Worm (Caenorhabditis elegans): Measurements from ENCODE around the gene W06G6.15.
"Not testable (repeated sequence)": the region's sequence is repeated elsewhere in the genome, so short reads cannot be mapped to it uniquely, and the experiment has no call there.

W06G6.15 gene

ce11 chrV:16654242-16654641 lies at the start of gene W06G6.15:
Gene W06G6.15, plus strand, starts transcription at chrV:16654542.
- TF ChIP-seq dao-5, W03F9.2, him-1 (tag; optimal IDR thresholded peaks at IDR 0.05): not testable (repeated sequence)

- no peak for TF ChIP-seq W03F9.2 (tag; optimal IDR thresholded peaks at IDR 0.05)
Measured at ce11 chrV:16605463-16605862, 48.9 kb upstream of the W06G6.15 start.

- TF ChIP-seq him-1 (tag; optimal IDR thresholded peaks at IDR 0.05) (no peak), dao-5 (tag; optimal IDR thresholded peaks at IDR 0.05) (no peak), W03F9.2 (tag; optimal IDR thresholded peaks at IDR 0.05) (no peak)
Measured at ce11 chrV:16606313-16606712, 48.0 kb upstream of the W06G6.15 start, which contains the start of gene Y32B12C.1. Gene Y32B12C.1, plus strand, starts transcription at chrV:16606613.

ce11 chrV:16608478-16608877 lies 45.9 kb upstream of the W06G6.15 start:
- no peak for TF ChIP-seq W03F9.2 (tag; optimal IDR thresholded peaks at IDR 0.05)
- no peak for TF ChIP-seq him-1 (tag; optimal IDR thresholded peaks at IDR 0.05)
- TF ChIP-seq dao-5 (tag; optimal IDR thresholded peaks at IDR 0.05): no peak

ce11 chrV:16610094-16610493 lies 44.2 kb upstream of the W06G6.15 start:
- no peak for TF ChIP-seq dao-5 (tag; optimal IDR thresholded peaks at IDR 0.05)
- no peak for TF ChIP-seq W03F9.2 (tag; optimal IDR thresholded peaks at IDR 0.05)
- no peak for TF ChIP-seq him-1 (tag; optimal IDR thresholded peaks at IDR 0.05)

ce11 chrV:16610791-16611385 lies 43.5 kb upstream of the W06G6.15 start, which contains the start of gene srw-54:
Gene srw-54, plus strand, starts transcription at chrV:16611335.
- TF ChIP-seq him-1 (tag; optimal IDR thresholded peaks at IDR 0.05) (no peak), dao-5 (tag; optimal IDR thresholded peaks at IDR 0.05) (no peak), W03F9.2 (tag; optimal IDR thresholded peaks at IDR 0.05) (no peak)

ce11 chrV:16617462-16617861 lies 36.9 kb upstream of the W06G6.15 start, which contains the start of gene Y70C5A.4:
Gene Y70C5A.4, plus strand, starts transcription at chrV:16617762.
- TF ChIP-seq W03F9.2 (tag; optimal IDR thresholded peaks at IDR 0.05): no peak
- no peak for TF ChIP-seq him-1 (tag; optimal IDR thresholded peaks at IDR 0.05)
- no peak for TF ChIP-seq dao-5 (tag; optimal IDR thresholded peaks at IDR 0.05)

- TF ChIP-seq W03F9.2 (tag; optimal IDR thresholded peaks at IDR 0.05) (no peak), dao-5 (tag; optimal IDR thresholded peaks at IDR 0.05) (no peak), him-1 (tag; optimal IDR thresholded peaks at IDR 0.05) (no peak)
Measured at ce11 chrV:16620874-16621273, 33.5 kb upstream of the W06G6.15 start, which contains the start of gene Y70C5A.3. Gene Y70C5A.3, minus strand, starts transcription at chrV:16620923.

ce11 chrV:16621894-16622293 lies 32.4 kb upstream of the W06G6.15 start:
- TF ChIP-seq W03F9.2 (tag; optimal IDR thresholded peaks at IDR 0.05) (no peak), him-1 (tag; optimal IDR thresholded peaks at IDR 0.05) (no peak), dao-5 (tag; optimal IDR thresholded peaks at IDR 0.05) (no peak)

ce11 chrV:16622754-16623261 lies 31.5 kb upstream of the W06G6.15 start, which contains the start of gene Y70C5A.2:
Gene Y70C5A.2, minus strand, starts transcription at chrV:16623211.
- TF ChIP-seq dao-5 (tag; optimal IDR thresholded peaks at IDR 0.05) (no peak), him-1 (tag; optimal IDR thresholded peaks at IDR 0.05) (no peak), W03F9.2 (tag; optimal IDR thresholded peaks at IDR 0.05) (no peak)

- TF ChIP-seq him-1 (tag; optimal IDR thresholded peaks at IDR 0.05) (no peak), W03F9.2 (tag; optimal IDR thresholded peaks at IDR 0.05) (no peak), dao-5 (tag; optimal IDR thresholded peaks at IDR 0.05) (no peak)
Measured at ce11 chrV:16627962-16628361, 26.4 kb upstream of the W06G6.15 start, which contains the start of gene oac-53. Gene oac-53, minus strand, starts transcription at chrV:16627970.

- TF ChIP-seq him-1 (tag; optimal IDR thresholded peaks at IDR 0.05) (no peak), W03F9.2 (tag; optimal IDR thresholded peaks at IDR 0.05) (no peak), dao-5 (tag; optimal IDR thresholded peaks at IDR 0.05) (no peak)
Measured at ce11 chrV:16628991-16629390, 25.4 kb upstream of the W06G6.15 start, which contains the start of gene W06G6.2. Gene W06G6.2, plus strand, starts transcription at chrV:16629291.

ce11 chrV:16629600-16629999 lies 24.7 kb upstream of the W06G6.15 start, which contains the start of gene srd-21:
Gene srd-21, plus strand, starts transcription at chrV:16629900.
- TF ChIP-seq dao-5 (tag; optimal IDR thresholded peaks at IDR 0.05) (no peak), him-1 (tag; optimal IDR thresholded peaks at IDR 0.05) (no peak), W03F9.2 (tag; optimal IDR thresholded peaks at IDR 0.05) (no peak)

ce11 chrV:16635911-16636310 lies 18.4 kb upstream of the W06G6.15 start, which contains the start of gene mltn-11:
Gene mltn-11, plus strand, starts transcription at chrV:16636186.
- TF ChIP-seq him-1 (tag; optimal IDR thresholded peaks at IDR 0.05) (no peak), dao-5 (tag; optimal IDR thresholded peaks at IDR 0.05) (no peak), W03F9.2 (tag; optimal IDR thresholded peaks at IDR 0.05) (no peak)

Measured in whole organism, L4/young adult.